Worm (Caenorhabditis elegans) whole organism, L4/young adult: ENCODE measurements around the gene col-90.

Source experiments
- W03F9.2 ChIP-seq: fragments of 150-350 bp; optimal IDR thresholded peaks from 2 replicates; lab custom pipeline; 2014; ENCODE audit warnings: missing biosample characterization, missing genetic modification characterization
- him-1 ChIP-seq: sonication (generic microtip); optimal IDR thresholded peaks from 2 replicates; lab custom pipeline; 2016; ENCODE audit warnings: missing genotype, missing genetic modification reagents, missing genetic modification characterization, missing compliant biosample characterization

ce11 chrIII:7925968-7926367 lies 22.7 kb upstream of the col-90 start:
- no peak for TF ChIP-seq W03F9.2 (tag; lab: Kevin White, UChicago)
- TF ChIP-seq him-1 (tag; lab: Kevin White, UChicago): no peak
